Fruit fly (Drosophila melanogaster) whole organism, embryonic: ENCODE measurements around the gene opa.

Source experiments
- Abd-B ChIP-seq: fragments of 200-800 bp; sonication (Bioruptor generic); optimal IDR thresholded peaks from 2 replicates; lab custom pipeline; 2018; ENCODE audit warnings: missing biosample characterization, mild to moderate bottlenecking, missing genetic modification characterization, moderate library complexity
- Aef1 ChIP-seq: fragments of 200-800 bp; sonication (Bioruptor generic); IDR thresholded peaks from 3 replicates; pipeline ENCODE4 v1.3.6; 2022; ENCODE audit warnings: missing biosample characterization, missing genetic modification characterization
- B-H1 ChIP-seq: fragments of 200-800 bp; sonication (Bioruptor generic); IDR thresholded peaks from 3 replicates; pipeline ENCODE4 v1.3.6; 2022; ENCODE audit warnings: missing biosample characterization, missing genetic modification characterization
- CG10321 ChIP-seq: fragments of 200-800 bp; sonication (Bioruptor generic); IDR thresholded peaks from 2 replicates; pipeline ENCODE4 v1.3.6; 2022; ENCODE audit warnings: missing biosample characterization, missing genetic modification characterization
- CG10654 ChIP-seq: fragments of 200-800 bp; sonication (Bioruptor generic); optimal IDR thresholded peaks from 2 replicates; lab custom pipeline; 2016; ENCODE audit warnings: missing biosample characterization, missing genetic modification characterization
- CG12659 ChIP-seq: fragments of 200-800 bp; sonication (Bioruptor generic); optimal IDR thresholded peaks from 3 replicates; lab custom pipeline; 2017; ENCODE audit warnings: mild to moderate bottlenecking, missing biosample characterization, missing genetic modification reagents, missing genetic modification characterization
- CG12769 ChIP-seq: fragments of 200-800 bp; sonication (Bioruptor generic); optimal IDR thresholded peaks from 2 replicates; lab custom pipeline; 2019; ENCODE audit warnings: missing biosample characterization, mild to moderate bottlenecking, missing genetic modification characterization, moderate library complexity
- CG13287 ChIP-seq: fragments of 200-800 bp; sonication (Bioruptor generic); IDR thresholded peaks from 2 replicates; pipeline ENCODE4 v1.3.6; 2022; ENCODE audit warnings: missing biosample characterization, missing genetic modification characterization; ENCODE audit not compliant: partially characterized antibody
- CG13894 ChIP-seq: fragments of 200-800 bp; sonication (Bioruptor generic); optimal IDR thresholded peaks from 3 replicates; lab custom pipeline; 2018; ENCODE audit warnings: missing biosample characterization, mild to moderate bottlenecking, missing genetic modification characterization, moderate library complexity
- CG14710 ChIP-seq: fragments of 200-800 bp; sonication (Bioruptor generic); optimal IDR thresholded peaks from 3 replicates; lab custom pipeline; 2019; ENCODE audit warnings: missing biosample characterization, mild to moderate bottlenecking, missing genetic modification characterization, moderate library complexity
- CG1602 ChIP-seq: fragments of 200-800 bp; sonication (Bioruptor generic); optimal IDR thresholded peaks from 3 replicates; lab custom pipeline; 2016; ENCODE audit warnings: missing biosample characterization, missing genetic modification characterization
- CG17328 ChIP-seq: fragments of 200-800 bp; sonication (Bioruptor generic); IDR thresholded peaks from 2 replicates; pipeline ENCODE4 v1.3.6; 2022; ENCODE audit warnings: missing biosample characterization, missing genetic modification characterization
- CG17361 ChIP-seq: fragments of 200-800 bp; sonication (Bioruptor generic); IDR thresholded peaks from 3 replicates; pipeline ENCODE4 v1.3.6; 2022; ENCODE audit warnings: missing biosample characterization, missing genetic modification characterization
- CG17385 ChIP-seq: fragments of 200-800 bp; sonication (Bioruptor generic); optimal IDR thresholded peaks from 3 replicates; lab custom pipeline; 2018; ENCODE audit warnings: missing biosample characterization, mild to moderate bottlenecking, missing genetic modification characterization
- CG2120 ChIP-seq: fragments of 200-800 bp; sonication (Bioruptor generic); optimal IDR thresholded peaks from 3 replicates; lab custom pipeline; 2016; ENCODE audit warnings: missing biosample characterization, missing genetic modification characterization
- CG30431 ChIP-seq: fragments of 200-800 bp; sonication (Bioruptor generic); optimal IDR thresholded peaks from 2 replicates; lab custom pipeline; 2017; ENCODE audit warnings: missing biosample characterization, missing genetic modification characterization
- CG31441 ChIP-seq: fragments of 200-800 bp; sonication (Bioruptor generic); IDR thresholded peaks from 2 replicates; pipeline ENCODE4 v1.3.6; 2022; ENCODE audit warnings: missing biosample characterization, missing genetic modification characterization
- CG32767 ChIP-seq: fragments of 200-800 bp; sonication (Bioruptor generic); IDR thresholded peaks from 2 replicates; pipeline ENCODE4 v1.3.6; 2022; ENCODE audit warnings: missing biosample characterization, missing genetic modification characterization
- CG4328 ChIP-seq: fragments of 200-800 bp; sonication (Bioruptor generic); optimal IDR thresholded peaks from 3 replicates; lab custom pipeline; 2017; ENCODE audit warnings: missing biosample characterization, missing genetic modification reagents, missing genetic modification characterization
- CG4360 ChIP-seq: fragments of 200-800 bp; sonication (Bioruptor generic); IDR thresholded peaks from 2 replicates; pipeline ENCODE4 v1.3.6; 2022; ENCODE audit warnings: missing biosample characterization, missing genetic modification characterization
- CG5953 ChIP-seq: fragments of 200-800 bp; sonication (Bioruptor generic); IDR thresholded peaks from 2 replicates; pipeline ENCODE4 v1.3.6; 2022; ENCODE audit warnings: missing biosample characterization, missing genetic modification characterization
- CG7357 ChIP-seq: fragments of 200-800 bp; sonication (Bioruptor generic); IDR thresholded peaks from 3 replicates; pipeline ENCODE4 v1.3.6; 2022; ENCODE audit warnings: missing biosample characterization, missing genetic modification characterization
- CG7928 ChIP-seq: fragments of 200-800 bp; sonication (Bioruptor generic); optimal IDR thresholded peaks from 2 replicates; lab custom pipeline; 2017; ENCODE audit warnings: missing biosample characterization, mild to moderate bottlenecking, missing genetic modification characterization
- CG8388 ChIP-seq: fragments of 200-800 bp; sonication (Bioruptor generic); optimal IDR thresholded peaks from 2 replicates; lab custom pipeline; 2019; ENCODE audit warnings: missing biosample characterization, mild to moderate bottlenecking, missing genetic modification characterization, moderate library complexity
- CG9932 ChIP-seq: fragments of 200-800 bp; sonication (Bioruptor generic); IDR thresholded peaks from 2 replicates; pipeline ENCODE4 v1.3.6; 2022; ENCODE audit warnings: missing biosample characterization, missing genetic modification characterization
- E2f2 ChIP-seq: fragments of 200-800 bp; sonication (Bioruptor generic); IDR thresholded peaks from 2 replicates; pipeline ENCODE4 v1.3.6; 2022; ENCODE audit warnings: missing biosample characterization, missing genetic modification characterization
- Fer3 ChIP-seq: fragments of 200-800 bp; sonication (Bioruptor generic); optimal IDR thresholded peaks from 2 replicates; lab custom pipeline; 2018; ENCODE audit warnings: missing biosample characterization, mild to moderate bottlenecking, missing genetic modification characterization, moderate library complexity
- HHEX ChIP-seq: fragments of 200-800 bp; sonication (Bioruptor generic); optimal IDR thresholded peaks from 3 replicates; lab custom pipeline; 2017; ENCODE audit warnings: missing biosample characterization, mild to moderate bottlenecking, missing genetic modification characterization, missing genetic modification reagents
- NC2α ChIP-seq: fragments of 200-800 bp; sonication (Bioruptor generic); optimal IDR thresholded peaks from 2 replicates; lab custom pipeline; 2016; ENCODE audit warnings: missing biosample characterization, missing genetic modification characterization
- Spps ChIP-seq: fragments of 200-800 bp; sonication (Bioruptor generic); optimal IDR thresholded peaks from 2 replicates; lab custom pipeline; 2018; ENCODE audit warnings: missing biosample characterization, mild to moderate bottlenecking, missing genetic modification characterization
- Taf1 ChIP-seq: fragments of 200-800 bp; sonication (Bioruptor generic); IDR thresholded peaks from 2 replicates; pipeline ENCODE4 v1.3.6; 2022; ENCODE audit warnings: missing biosample characterization, missing genetic modification characterization
- YL-1 ChIP-seq: fragments of 200-800 bp; sonication (Bioruptor generic); optimal IDR thresholded peaks from 3 replicates; lab custom pipeline; 2017; ENCODE audit warnings: missing biosample characterization, mild to moderate bottlenecking, missing genetic modification characterization
- bsh ChIP-seq, 2 experiments: fragments of 200-800 bp; sonication (Bioruptor generic); optimal IDR thresholded peaks; 2 replicates each; lab custom pipeline; 2017 to 2018; ENCODE audit warnings: mild to moderate bottlenecking in 2 of 2, missing biosample characterization in 2 of 2, missing genetic modification characterization in 2 of 2, moderate library complexity in 1 of 2
- crol ChIP-seq: fragments of 200-800 bp; sonication (Bioruptor generic); IDR thresholded peaks from 2 replicates; pipeline ENCODE4 v1.3.6; 2022; ENCODE audit warnings: missing biosample characterization, missing genetic modification characterization
- da ChIP-seq: fragments of 200-800 bp; sonication (Bioruptor generic); optimal IDR thresholded peaks from 2 replicates; lab custom pipeline; 2016; ENCODE audit warnings: missing biosample characterization, missing genetic modification characterization
- dysf ChIP-seq: fragments of 200-800 bp; sonication (Bioruptor generic); IDR thresholded peaks from 3 replicates; pipeline ENCODE4 v1.3.6; 2022; ENCODE audit warnings: missing biosample characterization, missing genetic modification characterization
- en ChIP-seq: fragments of 200-800 bp; sonication (Bioruptor generic); optimal IDR thresholded peaks from 2 replicates; lab custom pipeline; 2016; ENCODE audit warnings: missing biosample characterization, missing genetic modification characterization
- ewg ChIP-seq: fragments of 200-800 bp; sonication (Bioruptor generic); optimal IDR thresholded peaks from 3 replicates; lab custom pipeline; 2017; ENCODE audit warnings: mild to moderate bottlenecking, missing biosample characterization, missing genetic modification reagents, missing genetic modification characterization
- fd102C ChIP-seq: fragments of 200-800 bp; sonication (Bioruptor generic); optimal IDR thresholded peaks from 2 replicates; lab custom pipeline; 2018; ENCODE audit warnings: missing biosample characterization, mild to moderate bottlenecking, missing genetic modification characterization, moderate library complexity
- jigr1 ChIP-seq: fragments of 200-800 bp; sonication (Bioruptor generic); IDR thresholded peaks from 3 replicates; pipeline ENCODE4 v1.3.6; 2022; ENCODE audit warnings: missing biosample characterization, missing genetic modification characterization
- kah ChIP-seq: fragments of 200-800 bp; sonication (Bioruptor generic); optimal IDR thresholded peaks from 2 replicates; lab custom pipeline; 2018; ENCODE audit warnings: missing biosample characterization, mild to moderate bottlenecking, missing genetic modification characterization
- odd ChIP-seq: fragments of 200-800 bp; sonication (Bioruptor generic); optimal IDR thresholded peaks from 2 replicates; lab custom pipeline; 2017; ENCODE audit warnings: missing biosample characterization, mild to moderate bottlenecking, missing genetic modification characterization
- phol ChIP-seq: fragments of 200-800 bp; sonication (Bioruptor generic); optimal IDR thresholded peaks from 3 replicates; lab custom pipeline; 2018; ENCODE audit warnings: missing biosample characterization, mild to moderate bottlenecking, missing genetic modification characterization, moderate library complexity
- ranshi ChIP-seq: fragments of 200-800 bp; sonication (Bioruptor generic); IDR thresholded peaks from 2 replicates; pipeline ENCODE4 v1.3.6; 2022; ENCODE audit warnings: missing biosample characterization, missing genetic modification characterization
- seq ChIP-seq: fragments of 200-800 bp; sonication (Bioruptor generic); IDR thresholded peaks from 2 replicates; pipeline ENCODE4 v1.3.6; 2022; ENCODE audit warnings: missing biosample characterization, missing genetic modification characterization
- slp2 ChIP-seq: fragments of 200-800 bp; sonication (Bioruptor generic); optimal IDR thresholded peaks from 2 replicates; lab custom pipeline; 2016; ENCODE audit warnings: missing biosample characterization, missing genetic modification characterization
- trem ChIP-seq: fragments of 200-800 bp; optimal IDR thresholded peaks from 3 replicates; lab custom pipeline; 2019; ENCODE audit warnings: missing biosample characterization, mild to moderate bottlenecking, missing genetic modification characterization, moderate library complexity
- unpg ChIP-seq: fragments of 200-800 bp; sonication (Bioruptor generic); optimal IDR thresholded peaks from 3 replicates; lab custom pipeline; 2018; ENCODE audit warnings: missing biosample characterization, mild to moderate bottlenecking, missing genetic modification characterization, moderate library complexity
- usp ChIP-seq: fragments of >200 bp; optimal IDR thresholded peaks from 2 replicates; lab custom pipeline; 2017; ENCODE audit warnings: missing biosample characterization, missing genetic modification characterization

The opa gene

DNA sequence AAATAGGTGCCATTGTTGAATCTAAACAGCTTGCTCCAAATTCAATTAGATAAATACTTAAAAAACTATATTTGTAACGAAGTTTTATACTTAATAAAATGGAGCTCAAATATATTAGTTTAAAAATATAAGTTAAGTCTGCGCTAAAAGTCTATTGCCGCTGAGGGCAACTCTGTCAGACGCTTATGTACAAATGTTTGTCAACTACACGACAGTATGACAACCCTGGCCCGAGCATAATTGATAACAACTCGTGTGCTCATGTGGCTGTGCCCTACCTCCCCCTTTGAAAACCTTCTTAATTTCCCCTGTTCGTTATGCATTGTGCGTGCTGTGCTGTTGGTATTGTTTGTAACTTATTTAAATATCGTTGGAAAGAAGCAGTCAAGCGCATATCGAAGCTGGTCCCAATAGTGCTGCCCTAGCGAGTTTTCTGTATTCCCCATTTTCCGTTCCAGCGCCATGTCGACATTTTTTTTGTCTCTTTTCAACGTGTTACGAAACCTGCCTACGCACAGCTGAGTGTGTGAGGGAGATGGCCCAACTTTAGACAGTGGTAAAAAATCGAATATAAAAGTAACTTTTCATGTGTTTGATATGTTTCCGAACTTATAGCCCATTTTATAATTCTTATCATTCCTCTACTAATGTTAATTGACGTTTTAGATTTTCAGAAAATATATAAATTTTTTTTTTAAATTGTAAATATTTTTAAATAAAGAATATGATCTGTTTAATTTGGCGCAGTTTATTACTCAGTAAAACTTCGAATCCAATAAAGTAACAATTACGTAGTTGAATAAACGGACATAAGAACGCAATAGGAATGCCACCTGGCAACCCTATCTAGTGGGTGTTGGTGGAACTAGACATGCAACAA, 47.5 kb upstream of the opa start (continued):
- TF ChIP-seq seq (GFP tag; lab: Robert Waterston, UW) (no peak; the same call in 1 of the 2 replicates), unpg (GFP tag; lab: Kevin White, UChicago) (peak; percentile 82), CG4360 (GFP tag; lab: Robert Waterston, UW) (no peak), Taf1 (GFP tag; lab: Robert Waterston, UW) (no peak), CG4328 (GFP tag; lab: Kevin White, UChicago) (peak; percentile 37), jigr1 (GFP tag; lab: Robert Waterston, UW) (no peak), CG17361 (peak; percentile 82), CG10321 (GFP tag; lab: Robert Waterston, UW) (peak; percentile 70), usp (GFP tag; lab: Kevin White, UChicago) (no peak), odd (peak; percentile 64), Abd-B (peak; percentile 64), CG7928 (GFP tag; lab: Kevin White, UChicago) (no peak), E2f2 (GFP tag; lab: Robert Waterston, UW) (0 out of 2 replicates have a peak, but pooled peaks have one; percentile 35), slp2 (no peak), CG31441 (GFP tag; lab: Robert Waterston, UW) (peak; percentile 85), CG7357 (GFP tag; lab: Robert Waterston, UW) (peak; percentile 53; the same call in 1 of the 3 replicates), bsh (GFP tag; optimal IDR thresholded peaks at IDR 0.05; lab: Kevin White, UChicago) (peak in 1 of 2 experiments; percentile 80), kah (GFP tag; lab: Kevin White, UChicago) (peak; percentile 60), ewg (peak; percentile 29), CG1602 (GFP tag; lab: Kevin White, UChicago) (peak; percentile 60), CG12659 (peak; percentile 71), CG8388 (GFP tag; lab: Kevin White, UChicago) (peak; percentile 76), CG17328 (GFP tag; lab: Robert Waterston, UW) (peak; percentile 42), Spps (tag; lab: Kevin White, UChicago) (peak; percentile 46), en (no peak), B-H1 (GFP tag; lab: Robert Waterston, UW) (peak; percentile 38; the same call in 2 of the 3 replicates), CG5953 (GFP tag; lab: Robert Waterston, UW) (peak; percentile 18; the same call in 1 of the 2 replicates), ranshi (peak; percentile 29; the same call in 1 of the 2 replicates), Fer3 (tag; lab: Kevin White, UChicago) (peak; percentile 65), CG14710 (tag; lab: Kevin White, UChicago) (peak; percentile 71), YL-1 (GFP tag; lab: Kevin White, UChicago) (peak; percentile 15), CG17385 (GFP tag; lab: Kevin White, UChicago) (peak; percentile 66), crol (GFP tag; lab: Robert Waterston, UW) (peak; percentile 76), dysf (GFP tag; lab: Robert Waterston, UW) (peak; percentile 75), CG32767 (GFP tag; lab: Robert Waterston, UW) (peak; percentile 56; the same call in 1 of the 2 replicates), fd102C (GFP tag; lab: Kevin White, UChicago) (no peak), CG2120 (GFP tag; lab: Kevin White, UChicago) (peak; percentile 18), CG12769 (tag; lab: Kevin White, UChicago) (peak; percentile 86), CG9932 (GFP tag; lab: Robert Waterston, UW) (peak; percentile 20), NC2α (no peak), CG10654 (peak; percentile 52), CG13287 (0 out of 2 replicates have a peak, but pooled peaks have one; percentile 9), CG13894 (peak; percentile 60), phol (peak; percentile 78), trem (peak; percentile 54), HHEX (GFP tag; lab: Kevin White, UChicago) (peak; percentile 69), Aef1 (peak; percentile 54), CG30431 (peak; percentile 28), da (GFP tag; lab: Kevin White, UChicago) (no peak)
